Fruit fly (Drosophila melanogaster) whole organism, embryonic: ENCODE measurements around the gene CG5892.

ENCODE experiments used
- Aef1 ChIP-seq: fragments of 200-800 bp; sonication (Bioruptor generic); IDR thresholded peaks from 3 replicates; pipeline ENCODE4 v1.3.6; 2022; ENCODE audit warnings: missing biosample characterization, missing genetic modification characterization
- CG10209 ChIP-seq: fragments of 200-800 bp; sonication (Bioruptor generic); optimal IDR thresholded peaks from 3 replicates; lab custom pipeline; 2017; ENCODE audit warnings: missing biosample characterization, mild to moderate bottlenecking, missing genetic modification characterization, missing genetic modification reagents
- CG11398 ChIP-seq: fragments of 200-800 bp; sonication (Bioruptor generic); optimal IDR thresholded peaks from 2 replicates; lab custom pipeline; 2016; ENCODE audit warnings: missing biosample characterization, missing genetic modification characterization
- CG12104 ChIP-seq: fragments of 200-800 bp; sonication (Bioruptor generic); optimal IDR thresholded peaks from 3 replicates; lab custom pipeline; 2016; ENCODE audit warnings: missing biosample characterization, missing genetic modification characterization
- CG15696 ChIP-seq: fragments of 200-800 bp; sonication (Bioruptor generic); optimal IDR thresholded peaks from 2 replicates; lab custom pipeline; 2019; ENCODE audit warnings: missing biosample characterization, mild to moderate bottlenecking, missing genetic modification characterization, moderate library complexity
- CG17361 ChIP-seq: fragments of 200-800 bp; sonication (Bioruptor generic); IDR thresholded peaks from 3 replicates; pipeline ENCODE4 v1.3.6; 2022; ENCODE audit warnings: missing biosample characterization, missing genetic modification characterization
- CG17829 ChIP-seq: fragments of 200-800 bp; optimal IDR thresholded peaks from 2 replicates; lab custom pipeline; 2019; ENCODE audit warnings: missing biosample characterization, mild to moderate bottlenecking, missing genetic modification characterization, moderate library complexity
- CG1792 ChIP-seq: fragments of 200-800 bp; sonication (Bioruptor generic); optimal IDR thresholded peaks from 2 replicates; lab custom pipeline; 2016; ENCODE audit warnings: missing biosample characterization, missing genetic modification characterization
- CG3281 ChIP-seq: fragments of 200-800 bp; sonication (Bioruptor generic); optimal IDR thresholded peaks from 3 replicates; lab custom pipeline; 2017; ENCODE audit warnings: missing biosample characterization, mild to moderate bottlenecking, missing genetic modification characterization
- CG33557 ChIP-seq: fragments of 200-800 bp; sonication (Bioruptor generic); optimal IDR thresholded peaks from 2 replicates; lab custom pipeline; 2019; ENCODE audit warnings: missing biosample characterization, mild to moderate bottlenecking, missing genetic modification characterization, moderate library complexity
- CG34224 ChIP-seq: fragments of 200-800 bp; sonication (Bioruptor generic); IDR thresholded peaks from 3 replicates; pipeline ENCODE4 v1.3.6; 2022; ENCODE audit warnings: missing biosample characterization, missing genetic modification characterization; ENCODE audit not compliant: partially characterized antibody
- CG34422 ChIP-seq: fragments of 200-800 bp; sonication (Bioruptor generic); IDR thresholded peaks from 3 replicates; pipeline ENCODE4 v1.3.6; 2022; ENCODE audit warnings: missing biosample characterization, missing genetic modification characterization
- CG4360 ChIP-seq: fragments of 200-800 bp; sonication (Bioruptor generic); IDR thresholded peaks from 2 replicates; pipeline ENCODE4 v1.3.6; 2022; ENCODE audit warnings: missing biosample characterization, missing genetic modification characterization
- CG6813 ChIP-seq: fragments of 200-800 bp; sonication (Bioruptor generic); optimal IDR thresholded peaks from 2 replicates; lab custom pipeline; 2017; ENCODE audit warnings: missing biosample characterization, missing genetic modification characterization, mild to moderate bottlenecking, moderate library complexity, missing genetic modification reagents
- CG7839 ChIP-seq: fragments of 200-800 bp; sonication (Bioruptor generic); optimal IDR thresholded peaks from 3 replicates; lab custom pipeline; 2018; ENCODE audit warnings: missing biosample characterization, mild to moderate bottlenecking, missing genetic modification characterization, moderate library complexity
- CG8944 ChIP-seq: fragments of 200-800 bp; sonication (Bioruptor generic); optimal IDR thresholded peaks from 3 replicates; lab custom pipeline; 2016; ENCODE audit warnings: missing biosample characterization, missing genetic modification characterization
- CG9932 ChIP-seq: fragments of 200-800 bp; sonication (Bioruptor generic); IDR thresholded peaks from 2 replicates; pipeline ENCODE4 v1.3.6; 2022; ENCODE audit warnings: missing biosample characterization, missing genetic modification characterization
- CrebB ChIP-seq: fragments of 200-800 bp; sonication (Bioruptor generic); optimal IDR thresholded peaks from 3 replicates; lab custom pipeline; 2018; ENCODE audit warnings: missing biosample characterization, mild to moderate bottlenecking, missing genetic modification characterization
- D19B ChIP-seq: fragments of 200-800 bp; sonication (Bioruptor generic); optimal IDR thresholded peaks from 2 replicates; lab custom pipeline; 2017; ENCODE audit warnings: missing biosample characterization, mild to moderate bottlenecking, missing genetic modification characterization
- Dip3 ChIP-seq: fragments of 200-800 bp; sonication (Bioruptor generic); optimal IDR thresholded peaks from 3 replicates; lab custom pipeline; 2016; ENCODE audit warnings: missing biosample characterization, missing genetic modification characterization
- Dll ChIP-seq: fragments of 200-800 bp; sonication (Bioruptor generic); IDR thresholded peaks from 4 replicates; pipeline ENCODE4 v1.3.6; 2022; ENCODE audit warnings: missing biosample characterization, missing genetic modification characterization; ENCODE audit not compliant: partially characterized antibody
- Dp ChIP-seq: fragments of 200-800 bp; sonication (Bioruptor generic); optimal IDR thresholded peaks from 2 replicates; lab custom pipeline; 2018; ENCODE audit warnings: missing biosample characterization, mild to moderate bottlenecking, missing genetic modification characterization, moderate library complexity
- Ets65A ChIP-seq: fragments of 200-800 bp; sonication (Bioruptor generic); peaks from one replicate; lab custom pipeline; 2016; ENCODE audit warnings: missing biosample characterization, missing genetic modification characterization
- Hr39 ChIP-seq: fragments of >200 bp; optimal IDR thresholded peaks from 2 replicates; lab custom pipeline; 2017
- NC2β ChIP-seq: fragments of 200-800 bp; sonication (Bioruptor generic); optimal IDR thresholded peaks from 2 replicates; lab custom pipeline; 2016; ENCODE audit warnings: missing biosample characterization, missing genetic modification characterization
- Scr ChIP-seq: fragments of 200-800 bp; sonication (Bioruptor generic); IDR thresholded peaks from 2 replicates; pipeline ENCODE4 v1.3.6; 2022; ENCODE audit warnings: missing biosample characterization, missing genetic modification characterization; ENCODE audit not compliant: partially characterized antibody
- Sox100B ChIP-seq: fragments of 200-800 bp; sonication (Bioruptor generic); optimal IDR thresholded peaks from 3 replicates; lab custom pipeline; 2018; ENCODE audit warnings: missing biosample characterization, mild to moderate bottlenecking, missing genetic modification characterization
- Xrp1 ChIP-seq: fragments of 200-800 bp; sonication (Bioruptor generic); IDR thresholded peaks from 2 replicates; pipeline ENCODE4 v1.3.6; 2022; ENCODE audit warnings: missing biosample characterization, missing genetic modification characterization
- ab ChIP-seq: fragments of 200-800 bp; sonication (Bioruptor generic); optimal IDR thresholded peaks from 2 replicates; lab custom pipeline; 2016; ENCODE audit warnings: missing biosample characterization, missing genetic modification characterization
- chinmo ChIP-seq: fragments of 200-800 bp; sonication (Bioruptor generic); IDR thresholded peaks from 4 replicates; pipeline ENCODE4 v1.3.6; 2022; ENCODE audit warnings: missing biosample characterization, missing genetic modification characterization; ENCODE audit not compliant: partially characterized antibody
- crol ChIP-seq: fragments of 200-800 bp; sonication (Bioruptor generic); IDR thresholded peaks from 2 replicates; pipeline ENCODE4 v1.3.6; 2022; ENCODE audit warnings: missing biosample characterization, missing genetic modification characterization
- da ChIP-seq: fragments of 200-800 bp; sonication (Bioruptor generic); optimal IDR thresholded peaks from 2 replicates; lab custom pipeline; 2016; ENCODE audit warnings: missing biosample characterization, missing genetic modification characterization
- dati ChIP-seq: fragments of 200-800 bp; sonication (Bioruptor generic); IDR thresholded peaks from 2 replicates; pipeline ENCODE4 v1.3.6; 2022; ENCODE audit warnings: missing biosample characterization, missing genetic modification characterization
- disco-r ChIP-seq: fragments of 200-800 bp; sonication (Bioruptor generic); optimal IDR thresholded peaks from 2 replicates; lab custom pipeline; 2016; ENCODE audit warnings: missing biosample characterization, missing genetic modification characterization
- dpn ChIP-seq, 2 experiments: fragments of 200-800 bp; sonication (Bioruptor generic); optimal IDR thresholded peaks; 3 replicates each; lab custom pipeline; 2016; ENCODE audit warnings: missing biosample characterization in 2 of 2, missing genetic modification characterization in 2 of 2
- en ChIP-seq: fragments of 200-800 bp; sonication (Bioruptor generic); optimal IDR thresholded peaks from 2 replicates; lab custom pipeline; 2016; ENCODE audit warnings: missing biosample characterization, missing genetic modification characterization
- fru ChIP-seq: fragments of >200 bp; optimal IDR thresholded peaks from 2 replicates; lab custom pipeline; 2017
- gsb-n ChIP-seq: fragments of 200-800 bp; sonication (Bioruptor generic); optimal IDR thresholded peaks from 3 replicates; lab custom pipeline; 2018; ENCODE audit warnings: missing biosample characterization, mild to moderate bottlenecking, missing genetic modification characterization
- hth ChIP-seq: fragments of >200 bp; optimal IDR thresholded peaks from 2 replicates; lab custom pipeline; 2017; ENCODE audit warnings: inconsistent platforms
- lab ChIP-seq: fragments of 200-800 bp; sonication (Bioruptor generic); optimal IDR thresholded peaks from 3 replicates; lab custom pipeline; 2017; ENCODE audit warnings: missing biosample characterization, missing genetic modification characterization, mild to moderate bottlenecking, moderate library complexity, missing genetic modification reagents
- lola ChIP-seq, 3 experiments: fragments of >200 bp in 2 of 3; fragments of 200-800 bp in 1 of 3; sonication (Bioruptor generic) in 1 of 3; optimal IDR thresholded peaks; 2 replicates each; lab custom pipeline; 2017 to 2019; ENCODE audit warnings: missing biosample characterization in 3 of 3, missing genetic modification characterization in 3 of 3, mild to moderate bottlenecking in 1 of 3, moderate library complexity in 1 of 3
- mirr ChIP-seq: fragments of 200-800 bp; sonication (Bioruptor generic); optimal IDR thresholded peaks from 3 replicates; lab custom pipeline; 2018; ENCODE audit warnings: missing biosample characterization, mild to moderate bottlenecking, missing genetic modification characterization
- nom ChIP-seq: fragments of 200-800 bp; sonication (Bioruptor generic); optimal IDR thresholded peaks from 2 replicates; lab custom pipeline; 2017; ENCODE audit warnings: missing biosample characterization, missing genetic modification characterization, mild to moderate bottlenecking, moderate library complexity, missing genetic modification reagents
- oc ChIP-seq: fragments of 200-800 bp; sonication (Bioruptor generic); optimal IDR thresholded peaks from 2 replicates; lab custom pipeline; 2018; ENCODE audit warnings: missing biosample characterization, mild to moderate bottlenecking, missing genetic modification characterization, moderate library complexity
- pan ChIP-seq, 4 experiments: fragments of >200 bp in 3 of 4; fragments of 200-800 bp in 1 of 4; sonication (Bioruptor generic) in 1 of 4; optimal IDR thresholded peaks in 3 of 4; IDR thresholded peaks in 1 of 4; 2 replicates each; pipeline versions ENCODE4 v1.3.6 to Lab custom; 2017 to 2022; ENCODE audit warnings: missing biosample characterization in 2 of 4, missing genetic modification characterization in 2 of 4, mixed read lengths in 1 of 4
- peb ChIP-seq: fragments of 200-800 bp; sonication (Bioruptor generic); IDR thresholded peaks from 2 replicates; pipeline ENCODE4 v1.3.6; 2022; ENCODE audit warnings: missing biosample characterization, missing genetic modification characterization
- pros ChIP-seq: fragments of 200-800 bp; sonication (Bioruptor generic); optimal IDR thresholded peaks from 3 replicates; lab custom pipeline; 2019; ENCODE audit warnings: missing biosample characterization, mild to moderate bottlenecking, missing genetic modification characterization, moderate library complexity
- run ChIP-seq: fragments of 200-800 bp; sonication (Bioruptor generic); optimal IDR thresholded peaks from 3 replicates; lab custom pipeline; 2018; ENCODE audit warnings: missing biosample characterization, mild to moderate bottlenecking, missing genetic modification characterization
- slbo ChIP-seq: fragments of 200-800 bp; sonication (Bioruptor generic); IDR thresholded peaks from 2 replicates; pipeline ENCODE4 v1.3.6; 2022; ENCODE audit warnings: missing biosample characterization, missing genetic modification characterization
- slp2 ChIP-seq: fragments of 200-800 bp; sonication (Bioruptor generic); optimal IDR thresholded peaks from 2 replicates; lab custom pipeline; 2016; ENCODE audit warnings: missing biosample characterization, missing genetic modification characterization
- ssp ChIP-seq: fragments of 200-800 bp; sonication (Bioruptor generic); IDR thresholded peaks from 2 replicates; pipeline ENCODE4 v1.3.6; 2022; ENCODE audit warnings: missing biosample characterization, missing genetic modification characterization
- wek ChIP-seq: fragments of 200-800 bp; sonication (Bioruptor generic); optimal IDR thresholded peaks from 3 replicates; lab custom pipeline; 2018; ENCODE audit warnings: missing biosample characterization, mild to moderate bottlenecking, missing genetic modification characterization, moderate library complexity

Gene CG5892

dm6 chr3R:21263177-21263576 is 20.8 kb downstream of the CG5892 start (continued):
- TF ChIP-seq nom (GFP tag; lab: Kevin White, UChicago) (no peak), fru (lab: Kevin White, UChicago) (no peak), CrebB (tag; lab: Kevin White, UChicago) (no peak), CG12104 (GFP tag; lab: Kevin White, UChicago) (no peak), lola (GFP tag; optimal IDR thresholded peaks at IDR 0.05; lab: Kevin White, UChicago) (no peak), ssp (no peak), Dip3 (GFP tag; lab: Kevin White, UChicago) (no peak), pros (no peak), CG6813 (GFP tag; lab: Kevin White, UChicago) (peak; percentile 35), Ets65A (no peak), Dll (no peak), CG10209 (GFP tag; lab: Kevin White, UChicago) (peak; percentile 43), CG1792 (GFP tag; lab: Kevin White, UChicago) (no peak), gsb-n (tag; lab: Kevin White, UChicago) (no peak), CG4360 (GFP tag; lab: Robert Waterston, UW) (peak; percentile 28; the same call in 1 of the 2 replicates), CG17361 (no peak), CG9932 (GFP tag; lab: Robert Waterston, UW) (no peak), slbo (GFP tag; lab: Robert Waterston, UW) (no peak), CG34422 (GFP tag; lab: Robert Waterston, UW) (no peak), CG17829 (tag; lab: Kevin White, UChicago) (peak; percentile 1), CG8944 (GFP tag; lab: Kevin White, UChicago) (no peak), D19B (GFP tag; lab: Kevin White, UChicago) (no peak), CG34224 (GFP tag; lab: Robert Waterston, UW) (no peak), da (GFP tag; lab: Kevin White, UChicago) (no peak), Dp (GFP tag; lab: Kevin White, UChicago) (no peak), Xrp1 (GFP tag; lab: Robert Waterston, UW) (no peak), peb (GFP tag; lab: Robert Waterston, UW) (no peak), CG15696 (tag; lab: Kevin White, UChicago) (no peak), en (GFP tag; lab: Kevin White, UChicago) (no peak), Sox100B (GFP tag; lab: Kevin White, UChicago) (peak; percentile 41), ab (GFP tag; lab: Kevin White, UChicago) (no peak), CG7839 (tag; lab: Kevin White, UChicago) (peak; percentile 28), Scr (no peak), run (tag; lab: Kevin White, UChicago) (no peak), Hr39 (lab: Kevin White, UChicago) (no peak), crol (no peak), CG33557 (GFP tag; lab: Kevin White, UChicago) (peak; percentile 27), CG3281 (no peak), disco-r (no peak), pan (optimal IDR thresholded peaks at IDR 0.05; lab: Kevin White, UChicago) (no peak), pan (GFP tag; optimal IDR thresholded peaks at IDR 0.05 in 1 of 2, IDR thresholded peaks at IDR 0.05 in 1 of 2) (peak in 1 of 2 experiments; percentile 68), dpn (GFP tag; optimal IDR thresholded peaks at IDR 0.05; lab: Kevin White, UChicago) (no peak), slp2 (no peak), dati (GFP tag; lab: Robert Waterston, UW) (no peak), hth (no peak), lab (GFP tag; lab: Kevin White, UChicago) (peak; percentile 51), mirr (no peak), NC2β (GFP tag; lab: Kevin White, UChicago) (no peak), CG11398 (GFP tag; lab: Kevin White, UChicago) (no peak), wek (GFP tag; lab: Kevin White, UChicago) (peak; percentile 35), Aef1 (no peak), chinmo (GFP tag; lab: Robert Waterston, UW) (no peak), oc (tag; lab: Kevin White, UChicago) (no peak)
